Fruit fly (Drosophila melanogaster): Measurements from ENCODE around the gene CG11679.

Gene CG11679

DNA sequence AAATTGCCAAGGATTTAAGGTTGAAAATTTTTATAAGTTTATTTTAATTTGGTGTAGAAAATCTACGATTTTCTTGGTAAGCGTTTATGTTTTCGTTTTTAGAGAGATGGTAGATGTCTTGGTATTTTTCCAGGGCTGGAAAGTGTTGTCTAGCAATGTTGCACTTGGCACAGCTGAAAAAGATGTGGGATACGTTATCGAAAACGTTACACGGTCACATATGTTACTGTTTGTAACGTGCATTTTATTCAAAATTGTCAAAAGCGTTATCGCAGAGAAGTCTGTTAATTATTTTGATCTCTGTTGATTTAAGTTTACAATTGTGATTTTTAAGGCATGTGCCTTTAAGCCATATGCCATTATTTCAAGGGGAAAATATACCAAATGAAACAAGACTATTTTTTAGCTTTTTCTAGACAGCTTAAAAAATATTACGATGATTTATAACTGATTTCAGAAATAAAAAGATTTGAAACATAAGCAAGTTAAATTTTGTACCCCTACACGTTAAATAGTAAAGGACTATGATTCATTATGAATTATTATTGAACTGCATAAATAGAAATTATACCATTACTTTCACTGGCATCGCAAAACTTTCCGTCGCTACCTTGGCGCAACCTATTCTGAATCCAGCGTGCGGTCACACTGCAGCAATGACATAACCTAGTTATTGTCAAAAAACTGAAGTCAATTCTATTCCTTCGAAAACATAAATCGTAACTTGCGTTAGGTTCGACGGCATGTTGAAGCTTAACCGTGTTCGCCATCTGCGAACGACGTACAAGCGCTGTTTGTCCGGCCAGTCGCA lies 46.9 kb upstream of the CG11679 start, which contains the start of the genes Paf-AHalpha and mRpS30:
Paf-AHalpha (minus strand) TSS at position 155 of the 811 bp plus-strand sequence.
mRpS30 (plus strand) TSS at position 619 of the 811 bp plus-strand sequence.
- TF ChIP-seq Jra (GFP tag; optimal IDR thresholded peaks at IDR 0.05) (peak; percentile 22), Hr83 (GFP tag; optimal IDR thresholded peaks at IDR 0.05; ENCODE audit: poor library complexity, severe bottlenecking) (peak; percentile 45), h (GFP tag; optimal IDR thresholded peaks at IDR 0.05) (no peak)

- no peak for TF ChIP-seq Dif (GFP tag; optimal IDR thresholded peaks at IDR 0.05; ENCODE audit: partially characterized antibody)
- no peak for TF ChIP-seq fru (GFP tag; optimal IDR thresholded peaks at IDR 0.05)
- TF ChIP-seq Dfd (GFP tag; optimal IDR thresholded peaks at IDR 0.05): no peak
- no peak for TF ChIP-seq Sp1 (GFP tag; optimal IDR thresholded peaks at IDR 0.05)
- TF ChIP-seq dmrt93B (GFP tag; optimal IDR thresholded peaks at IDR 0.05): no peak
- no peak for TF ChIP-seq psq (GFP tag; optimal IDR thresholded peaks at IDR 0.05)
- TF ChIP-seq br (GFP tag; optimal IDR thresholded peaks at IDR 0.05): no peak
- no peak for TF ChIP-seq Rel (GFP tag; optimal IDR thresholded peaks at IDR 0.05)
- no peak for TF ChIP-seq Rel (tag; optimal IDR thresholded peaks at IDR 0.05)
- no peak for TF ChIP-seq sage (GFP tag; optimal IDR thresholded peaks at IDR 0.05)
- no peak for TF ChIP-seq usp (GFP tag; optimal IDR thresholded peaks at IDR 0.05)
- no peak for TF ChIP-seq CG32264 (GFP tag; optimal IDR thresholded peaks at IDR 0.05)
- TF ChIP-seq foxo (GFP tag; optimal IDR thresholded peaks at IDR 0.05): no peak
- TF ChIP-seq Abd-B (GFP tag; optimal IDR thresholded peaks at IDR 0.05): no peak
- TF ChIP-seq Vsx2 (GFP tag; optimal IDR thresholded peaks at IDR 0.05; ENCODE audit: partially characterized antibody): no peak
- no peak for TF ChIP-seq HLH106 (tag; optimal IDR thresholded peaks at IDR 0.05)
- TF ChIP-seq CrebA (GFP tag; optimal IDR thresholded peaks at IDR 0.05; ENCODE audit: borderline replicate concordance): no peak
- no peak for TF ChIP-seq tai (GFP tag; optimal IDR thresholded peaks at IDR 0.05)
- TF ChIP-seq sv (GFP tag; optimal IDR thresholded peaks at IDR 0.05): no peak
- no peak for TF ChIP-seq woc (GFP tag; optimal IDR thresholded peaks at IDR 0.05)
Observed at dm6 chrX:15783610-15784009, 44.9 kb upstream of the CG11679 start, which contains the start of gene Efhc1.1. Efhc1.1 (minus strand) TSS chrX:15783710.

DNA sequence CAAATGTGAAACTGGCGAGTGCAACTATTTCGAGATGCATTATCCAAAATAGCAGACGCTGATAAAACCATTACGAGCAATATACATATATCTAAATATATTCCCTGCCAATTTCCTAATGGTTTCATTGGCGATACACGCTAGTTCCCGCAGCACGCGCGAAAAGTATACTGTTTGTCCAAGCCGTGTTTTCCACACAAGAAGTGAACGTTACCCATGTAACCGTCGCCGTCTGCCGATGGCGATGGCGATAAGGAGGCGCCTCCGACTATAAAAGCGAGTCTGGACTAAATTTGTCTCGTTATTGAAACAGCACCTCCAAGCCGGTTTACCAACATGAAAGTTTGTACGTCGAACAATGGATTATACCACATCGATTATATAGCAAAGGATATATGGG lies 40.1 kb upstream of the CG11679 start, which contains the start of gene CG43673:
CG43673 (plus strand) TSS at position 301 of the 400 bp plus-strand sequence.
- no peak for TF ChIP-seq lola (GFP tag; optimal IDR thresholded peaks at IDR 0.05)
- TF ChIP-seq dl (GFP tag; optimal IDR thresholded peaks at IDR 0.05; ENCODE audit: insufficient read depth in 1 of 2, partially characterized antibody in 2 of 2): no peak
- no peak for TF ChIP-seq Dif (GFP tag; optimal IDR thresholded peaks at IDR 0.05; ENCODE audit: partially characterized antibody)
- no peak for TF ChIP-seq Jra (GFP tag; optimal IDR thresholded peaks at IDR 0.05)
- no peak for TF ChIP-seq woc (GFP tag; optimal IDR thresholded peaks at IDR 0.05)
- no peak for TF ChIP-seq br (GFP tag; optimal IDR thresholded peaks at IDR 0.05)
- TF ChIP-seq h (GFP tag; optimal IDR thresholded peaks at IDR 0.05): no peak
- TF ChIP-seq CrebA (GFP tag; optimal IDR thresholded peaks at IDR 0.05; ENCODE audit: borderline replicate concordance): no peak
- no peak for TF ChIP-seq psq (GFP tag; optimal IDR thresholded peaks at IDR 0.05)
- TF ChIP-seq CG9705 (GFP tag; optimal IDR thresholded peaks at IDR 0.05): no peak
- no peak for TF ChIP-seq jim (GFP tag; optimal IDR thresholded peaks at IDR 0.05)
- no peak for TF ChIP-seq CG32264 (GFP tag; optimal IDR thresholded peaks at IDR 0.05)
- no peak for TF ChIP-seq ey (GFP tag; optimal IDR thresholded peaks at IDR 0.05)

DNA sequence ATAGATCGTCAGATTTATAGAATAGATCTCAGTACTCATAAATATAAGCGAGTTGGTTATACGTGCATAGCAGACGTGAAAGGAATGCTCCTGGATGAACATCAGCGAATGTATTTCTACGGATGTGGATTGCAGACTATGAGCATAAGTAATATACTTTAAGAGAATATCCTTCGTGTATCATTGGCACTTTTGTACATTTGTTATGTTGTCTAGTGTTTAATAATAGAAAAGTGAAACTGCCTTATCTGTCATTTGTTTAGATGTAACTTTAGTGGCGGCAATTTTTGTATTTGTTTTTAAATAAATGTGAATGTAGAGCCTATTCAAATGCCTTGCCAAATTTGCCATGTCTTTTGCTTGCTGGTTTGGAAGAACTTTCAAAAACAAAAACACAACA lies 33.9 kb upstream of the CG11679 start, which contains the start of gene CG43672:
CG43672 (plus strand) TSS at position 301 of the 400 bp plus-strand sequence.
- TF ChIP-seq jim (GFP tag; optimal IDR thresholded peaks at IDR 0.05): no peak
- TF ChIP-seq Hr83 (GFP tag; optimal IDR thresholded peaks at IDR 0.05; ENCODE audit: poor library complexity, severe bottlenecking): no peak
- TF ChIP-seq tai (GFP tag; optimal IDR thresholded peaks at IDR 0.05): no peak
- no peak for TF ChIP-seq sage (GFP tag; optimal IDR thresholded peaks at IDR 0.05)
- no peak for TF ChIP-seq dmrt93B (GFP tag; optimal IDR thresholded peaks at IDR 0.05)
- TF ChIP-seq Hr78 (GFP tag; optimal IDR thresholded peaks at IDR 0.05): no peak
- TF ChIP-seq ey (GFP tag; optimal IDR thresholded peaks at IDR 0.05): no peak
- no peak for TF ChIP-seq usp (GFP tag; optimal IDR thresholded peaks at IDR 0.05)
- no peak for TF ChIP-seq br (GFP tag; optimal IDR thresholded peaks at IDR 0.05)
- TF ChIP-seq N (GFP tag; optimal IDR thresholded peaks at IDR 0.05): no peak
- no peak for TF ChIP-seq Myc (optimal IDR thresholded peaks at IDR 0.05)
- no peak for TF ChIP-seq foxo (GFP tag; optimal IDR thresholded peaks at IDR 0.05)
- TF ChIP-seq Rel (GFP tag; optimal IDR thresholded peaks at IDR 0.05): no peak
- no peak for TF ChIP-seq Rel (tag; optimal IDR thresholded peaks at IDR 0.05)
- TF ChIP-seq pan (optimal IDR thresholded peaks at IDR 0.05): no peak
- TF ChIP-seq Dif (GFP tag; optimal IDR thresholded peaks at IDR 0.05; ENCODE audit: partially characterized antibody): no peak
- no peak for TF ChIP-seq Abd-B (GFP tag; optimal IDR thresholded peaks at IDR 0.05)
